Worm (Caenorhabditis elegans): ENCODE data around the gene F22F1.3.

The F22F1.3 gene

ce11 chrX:8157132-8157531 lies 5.7 kb downstream of the F22F1.3 start (continued):
- TF ChIP-seq nhr-85 (tag) (no peak), blmp-1 (tag; optimal IDR thresholded peaks at IDR 0.05) (no peak), ces-1 (GFP tag; optimal IDR thresholded peaks at IDR 0.05) (no peak), zip-4 (GFP tag; optimal IDR thresholded peaks at IDR 0.05) (no peak), nhr-84 (tag; optimal IDR thresholded peaks at IDR 0.05) (no peak), lin-14 (GFP tag; optimal IDR thresholded peaks at IDR 0.05) (peak; percentile 67), nhr-12 (tag; optimal IDR thresholded peaks at IDR 0.05) (no peak), skn-1 (tag; optimal IDR thresholded peaks at IDR 0.05) (no peak), hlh-4 (tag; optimal IDR thresholded peaks at IDR 0.05) (no peak), hlh-17 (GFP tag; optimal IDR thresholded peaks at IDR 0.05; ENCODE audit: borderline replicate concordance) (no peak), unc-30 (tag; optimal IDR thresholded peaks at IDR 0.05) (no peak), mep-1 (tag; optimal IDR thresholded peaks at IDR 0.05) (peak; percentile 23), elt-2 (tag; optimal IDR thresholded peaks at IDR 0.05) (no peak), lsy-2 (tag; optimal IDR thresholded peaks at IDR 0.05) (peak in 1 of 2 experiments; percentile 16), snu-23 (GFP tag; optimal IDR thresholded peaks at IDR 0.05) (peak; percentile 26), egl-13 (tag; optimal IDR thresholded peaks at IDR 0.05) (no peak), C04F5.9 (tag; optimal IDR thresholded peaks at IDR 0.05) (no peak), alr-1 (tag; optimal IDR thresholded peaks at IDR 0.05; ENCODE audit: borderline replicate concordance) (no peak), C34B4.2 (tag; optimal IDR thresholded peaks at IDR 0.05) (no peak), unc-98 (GFP tag; IDR thresholded peaks at IDR 0.05) (no peak), F16B12.6 (tag; optimal IDR thresholded peaks at IDR 0.05) (no peak), nhr-237 (tag; optimal IDR thresholded peaks at IDR 0.05) (no peak), hpl-2 (GFP tag; optimal IDR thresholded peaks at IDR 0.05) (no peak), ceh-90 (tag; optimal IDR thresholded peaks at IDR 0.05) (no peak), irx-1 (tag; optimal IDR thresholded peaks at IDR 0.05) (no peak), nhr-11 (tag; optimal IDR thresholded peaks at IDR 0.05) (no peak), pax-3 (tag; optimal IDR thresholded peaks at IDR 0.05) (no peak), unc-130 (tag; optimal IDR thresholded peaks at IDR 0.05) (no peak), lir-3 (tag; optimal IDR thresholded peaks at IDR 0.05; ENCODE audit: poor library complexity) (no peak), ets-5 (GFP tag; IDR thresholded peaks at IDR 0.05) (no peak), aha-1 (tag; optimal IDR thresholded peaks at IDR 0.05) (no peak), fos-1 (tag; optimal IDR thresholded peaks at IDR 0.05) (no peak), sptf-1 (tag; optimal IDR thresholded peaks at IDR 0.05) (no peak), elt-3 (tag; optimal IDR thresholded peaks at IDR 0.05) (no peak), nhr-19 (GFP tag; conservative IDR thresholded peaks at IDR 0.05) (no peak), fkh-4 (tag; optimal IDR thresholded peaks at IDR 0.05; ENCODE audit: borderline replicate concordance) (no peak), efl-3 (GFP tag; optimal IDR thresholded peaks at IDR 0.05) (no peak), fkh-8 (tag; optimal IDR thresholded peaks at IDR 0.05) (peak; percentile 64), vab-15 (tag; optimal IDR thresholded peaks at IDR 0.05) (no peak)

DNA sequence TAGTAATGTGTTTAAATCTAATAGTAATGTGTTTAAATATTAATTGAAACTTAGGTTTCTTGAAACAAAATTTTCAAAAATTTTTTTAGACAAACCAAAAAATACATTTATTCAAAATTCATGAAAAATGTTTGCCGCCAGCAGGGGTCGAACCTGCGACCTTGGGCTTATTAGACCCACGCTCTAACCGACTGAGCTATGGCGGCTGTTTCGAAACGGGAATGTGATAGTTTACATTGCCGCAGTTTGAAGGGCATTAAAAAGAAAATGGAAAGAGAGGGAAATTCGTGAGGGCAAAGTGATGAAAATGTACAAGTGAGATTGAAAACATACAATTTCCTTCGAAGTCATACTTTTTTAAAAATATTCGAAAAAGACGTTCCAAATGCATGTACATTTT lies 6.4 kb downstream of the F22F1.3 start:
- TF ChIP-seq nhr-47 (tag; optimal IDR thresholded peaks at IDR 0.05) (peak; percentile 50), nhr-84 (tag; optimal IDR thresholded peaks at IDR 0.05) (no peak), lin-39 (tag; optimal IDR thresholded peaks at IDR 0.05) (no peak), ztf-11 (tag; optimal IDR thresholded peaks at IDR 0.05) (no peak), nhr-12 (tag; optimal IDR thresholded peaks at IDR 0.05) (no peak), mef-2 (tag; optimal IDR thresholded peaks at IDR 0.05) (no peak), tbx-2 (tag; optimal IDR thresholded peaks at IDR 0.05) (no peak), blmp-1 (tag; optimal IDR thresholded peaks at IDR 0.05) (peak; percentile 20), nhr-90 (tag; optimal IDR thresholded peaks at IDR 0.05; ENCODE audit: poor library complexity) (peak; percentile 59), ceh-90 (tag; optimal IDR thresholded peaks at IDR 0.05) (no peak), ets-5 (GFP tag; IDR thresholded peaks at IDR 0.05) (no peak), F16B12.6 (tag; optimal IDR thresholded peaks at IDR 0.05) (no peak), skn-1 (tag; optimal IDR thresholded peaks at IDR 0.05) (peak; percentile 3), zip-4 (GFP tag; optimal IDR thresholded peaks at IDR 0.05) (no peak), elt-2 (tag; optimal IDR thresholded peaks at IDR 0.05) (no peak), efl-3 (GFP tag; optimal IDR thresholded peaks at IDR 0.05) (no peak), xbp-1 (tag; optimal IDR thresholded peaks at IDR 0.05) (peak; percentile 37), nhr-71 (tag; optimal IDR thresholded peaks at IDR 0.05) (peak; percentile 51), C16A3.4 (tag; optimal IDR thresholded peaks at IDR 0.05) (peak; percentile 62), hlh-4 (tag; optimal IDR thresholded peaks at IDR 0.05) (no peak), irx-1 (tag; optimal IDR thresholded peaks at IDR 0.05) (no peak), swsn-7 (tag; optimal IDR thresholded peaks at IDR 0.05) (peak; percentile 30), fkh-8 (tag; optimal IDR thresholded peaks at IDR 0.05) (no peak), mep-1 (tag; optimal IDR thresholded peaks at IDR 0.05) (peak; percentile 56), egl-27 (tag; optimal IDR thresholded peaks at IDR 0.05) (no peak), lin-35 (GFP tag; optimal IDR thresholded peaks at IDR 0.05) (peak in 1 of 2 experiments; percentile 57), isw-1 (GFP tag; IDR thresholded peaks at IDR 0.05) (no peak)

Data from whole organism, L1 larva.